Worm (Caenorhabditis elegans) whole organism, L4 larva: Measurements from ENCODE around the gene F58B4.5.
A peak's percentile ranks its signal among the peaks of the same experiment; 100 is the strongest.

Source experiments
- D1046.2 ChIP-seq: fragments of 200-800 bp; sonication (Bioruptor generic); IDR thresholded peaks from 2 replicates; pipeline ENCODE4 v1.3.6; 2022; ENCODE audit warnings: missing genetic modification characterization, missing compliant biosample characterization
- F37D6.2 ChIP-seq: sonication (generic microtip); optimal IDR thresholded peaks from 2 replicates; lab custom pipeline; 2016; ENCODE audit warnings: mild to moderate bottlenecking, missing genetic modification characterization, missing compliant biosample characterization
- F49E8.2 ChIP-seq: sonication (generic microtip); optimal IDR thresholded peaks from 2 replicates; lab custom pipeline; 2016; ENCODE audit warnings: missing compliant biosample characterization, mild to moderate bottlenecking, missing genetic modification characterization, borderline replicate concordance
- R02D3.7 ChIP-seq: fragments of 150-350 bp; sonication (generic microtip); optimal IDR thresholded peaks from 3 replicates; lab custom pipeline; 2014; ENCODE audit warnings: missing biosample characterization, missing genetic modification characterization
- T26A8.4 ChIP-seq: fragments of 200-800 bp; sonication (Bioruptor generic); IDR thresholded peaks from 2 replicates; pipeline ENCODE4 v1.3.6; 2022; ENCODE audit warnings: missing genetic modification characterization, missing compliant biosample characterization
- Y105C5A.15 ChIP-seq: fragments of 200-800 bp; sonication (Bioruptor generic); IDR thresholded peaks from 2 replicates; pipeline ENCODE4 v1.3.6; 2022; ENCODE audit warnings: missing genetic modification characterization, missing compliant biosample characterization
- Y48G9A.11 ChIP-seq: fragments of 200-800 bp; sonication (Bioruptor generic); IDR thresholded peaks from 2 replicates; pipeline ENCODE4 v1.3.6; 2022; ENCODE audit warnings: missing genetic modification reagents, missing genetic modification characterization, missing compliant biosample characterization
- Y5F2A.4 ChIP-seq: fragments of 200-800 bp; sonication (Bioruptor generic); optimal IDR thresholded peaks from 2 replicates; lab custom pipeline; 2018; ENCODE audit warnings: mild to moderate bottlenecking, missing genetic modification characterization, missing compliant biosample characterization
- ZK337.2 ChIP-seq: fragments of 200-800 bp; sonication (Bioruptor generic); IDR thresholded peaks from 2 replicates; pipeline ENCODE4 v1.3.6; 2022; ENCODE audit warnings: missing genetic modification reagents, missing genetic modification characterization, missing compliant biosample characterization
- ama-1 ChIP-seq: fragments of 150-350 bp; optimal IDR thresholded peaks from 2 replicates; lab custom pipeline; 2014; ENCODE audit warnings: inconsistent platforms, mixed read lengths
- ceh-20 ChIP-seq: fragments of 200-800 bp; sonication (Bioruptor generic); IDR thresholded peaks from 2 replicates; pipeline ENCODE4 v1.3.6; 2022; ENCODE audit warnings: missing genetic modification reagents, missing genetic modification characterization, missing compliant biosample characterization
- ceh-28 ChIP-seq: fragments of 150-350 bp; optimal IDR thresholded peaks from 2 replicates; lab custom pipeline; 2014; ENCODE audit warnings: missing biosample characterization, missing genetic modification reagents, missing genetic modification characterization
- ceh-82 ChIP-seq: sonication (generic microtip); optimal IDR thresholded peaks from 2 replicates; lab custom pipeline; 2017; ENCODE audit warnings: missing biosample characterization, missing genetic modification characterization
- ctbp-1 ChIP-seq: fragments of 200-800 bp; sonication (Bioruptor generic); IDR thresholded peaks from 2 replicates; pipeline ENCODE4 v1.3.6; 2022; ENCODE audit warnings: missing genetic modification reagents, missing genetic modification characterization, missing compliant biosample characterization
- daf-16 ChIP-seq, 3 experiments: sonication (generic microtip); optimal IDR thresholded peaks; 2 replicates each; lab custom pipeline; 2016 to 2017; ENCODE audit warnings: missing genetic modification characterization in 3 of 3, missing genetic modification reagents in 3 of 3, mild to moderate bottlenecking in 2 of 3, missing compliant biosample characterization in 2 of 3, missing biosample characterization in 1 of 3, moderate library complexity in 1 of 3
- daf-19 ChIP-seq: fragments of 200-800 bp; sonication (Bioruptor generic); conservative IDR thresholded peaks from 2 replicates; pipeline ENCODE4 v1.3.6; 2022; ENCODE audit warnings: missing genetic modification characterization, missing compliant biosample characterization
- dmd-6 ChIP-seq: fragments of 200-800 bp; sonication (Bioruptor generic); IDR thresholded peaks from 2 replicates; pipeline ENCODE4 v1.3.6; 2022; ENCODE audit warnings: missing genetic modification reagents, missing genetic modification characterization, missing compliant biosample characterization
- dmd-8 ChIP-seq: fragments of 200-800 bp; sonication (Bioruptor generic); IDR thresholded peaks from 2 replicates; pipeline ENCODE4 v1.3.6; 2022; ENCODE audit warnings: missing genetic modification characterization, missing compliant biosample characterization
- dmd-9 ChIP-seq: fragments of 200-800 bp; sonication (Bioruptor generic); IDR thresholded peaks from 2 replicates; pipeline ENCODE4 v1.3.6; 2022; ENCODE audit warnings: missing genetic modification reagents, missing genetic modification characterization, missing compliant biosample characterization
- dve-1 ChIP-seq: sonication (generic microtip); optimal IDR thresholded peaks from 2 replicates; lab custom pipeline; 2017; ENCODE audit warnings: antibody characterized with exemption, mild to moderate bottlenecking, missing genetic modification characterization, missing compliant biosample characterization; ENCODE audit not compliant: insufficient read depth
- egl-27 ChIP-seq: sonication (generic microtip); optimal IDR thresholded peaks from 3 replicates; lab custom pipeline; 2017; ENCODE audit warnings: missing biosample characterization, missing genetic modification reagents, missing genetic modification characterization
- fkh-10 ChIP-seq: fragments of 150-350 bp; optimal IDR thresholded peaks from 2 replicates; lab custom pipeline; 2014; ENCODE audit warnings: missing biosample characterization, missing genetic modification reagents, missing genetic modification characterization
- hlh-11 ChIP-seq: fragments of 200-800 bp; sonication (Bioruptor generic); optimal IDR thresholded peaks from 2 replicates; lab custom pipeline; 2018; ENCODE audit warnings: mild to moderate bottlenecking, missing genetic modification characterization, missing compliant biosample characterization
- hmg-1.1 ChIP-seq: fragments of 200-800 bp; sonication (Bioruptor generic); IDR thresholded peaks from 2 replicates; pipeline ENCODE4 v1.3.6; 2022; ENCODE audit warnings: missing genetic modification reagents, missing genetic modification characterization, missing compliant biosample characterization
- jun-1 ChIP-seq: fragments of 150-350 bp; optimal IDR thresholded peaks from 2 replicates; lab custom pipeline; 2014; ENCODE audit warnings: missing biosample characterization, missing genetic modification reagents, missing genetic modification characterization
- lim-7 ChIP-seq: fragments of 200-800 bp; sonication (Bioruptor generic); IDR thresholded peaks from 2 replicates; pipeline ENCODE4 v1.3.6; 2022; ENCODE audit warnings: missing genetic modification characterization, missing compliant biosample characterization
- lin-1 ChIP-seq: fragments of 200-800 bp; sonication (Bioruptor generic); IDR thresholded peaks from 2 replicates; pipeline ENCODE4 v1.3.6; 2022; ENCODE audit warnings: missing genetic modification reagents, missing genetic modification characterization, missing compliant biosample characterization
- madf-5 ChIP-seq, 2 experiments: fragments of 200-800 bp; sonication (Bioruptor generic); IDR thresholded peaks; 2 replicates each; pipeline ENCODE4 v1.3.6; 2022; ENCODE audit warnings: missing compliant biosample characterization in 2 of 2, missing genetic modification characterization in 2 of 2
- madf-9 ChIP-seq: fragments of 200-800 bp; sonication (Bioruptor generic); conservative IDR thresholded peaks from 2 replicates; pipeline ENCODE4 v1.3.6; 2022; ENCODE audit warnings: missing genetic modification reagents, missing genetic modification characterization, missing compliant biosample characterization
- mdl-1 ChIP-seq, 2 experiments: fragments of 150-350 bp in 1 of 2; sonication (generic microtip) in 1 of 2; optimal IDR thresholded peaks; 2 replicates each; lab custom pipeline; 2014 to 2017; ENCODE audit warnings: missing biosample characterization in 2 of 2, missing genetic modification characterization in 2 of 2
- mdt-29 ChIP-seq: fragments of 200-800 bp; sonication (Bioruptor generic); IDR thresholded peaks from 2 replicates; pipeline ENCODE4 v1.3.6; 2022; ENCODE audit warnings: missing genetic modification reagents, missing genetic modification characterization, missing compliant biosample characterization
- nhr-10 ChIP-seq: fragments of 150-350 bp; optimal IDR thresholded peaks from 2 replicates; lab custom pipeline; 2014; ENCODE audit warnings: missing biosample characterization, missing genetic modification characterization
- nhr-11 ChIP-seq: fragments of 150-350 bp; optimal IDR thresholded peaks from 2 replicates; lab custom pipeline; 2014; ENCODE audit warnings: missing biosample characterization, missing genetic modification characterization
- nhr-111 ChIP-seq: fragments of 200-800 bp; sonication (Bioruptor generic); optimal IDR thresholded peaks from 2 replicates; lab custom pipeline; 2018; ENCODE audit warnings: mild to moderate bottlenecking, missing genetic modification characterization, missing compliant biosample characterization
- nhr-25 ChIP-seq: sonication (generic microtip); optimal IDR thresholded peaks from 2 replicates; lab custom pipeline; 2017; ENCODE audit warnings: missing genetic modification characterization, mild to moderate bottlenecking, missing compliant biosample characterization, antibody characterized with exemption, moderate library complexity, borderline replicate concordance; ENCODE audit not compliant: insufficient read depth
- nhr-28 ChIP-seq: fragments of 150-350 bp; optimal IDR thresholded peaks from 2 replicates; lab custom pipeline; 2014; ENCODE audit warnings: missing biosample characterization, missing genetic modification characterization
- nhr-42 ChIP-seq: fragments of 200-800 bp; sonication (Bioruptor generic); IDR thresholded peaks from 2 replicates; pipeline ENCODE4 v1.3.6; 2022; ENCODE audit warnings: missing genetic modification characterization, missing compliant biosample characterization
- nhr-6 ChIP-seq: fragments of 150-350 bp; optimal IDR thresholded peaks from 2 replicates; lab custom pipeline; 2014; ENCODE audit warnings: missing biosample characterization, missing genetic modification characterization
- php-3 ChIP-seq: fragments of 200-800 bp; sonication (Bioruptor generic); IDR thresholded peaks from 2 replicates; pipeline ENCODE4 v1.3.6; 2022; ENCODE audit warnings: missing genetic modification reagents, missing genetic modification characterization, missing compliant biosample characterization
- pqm-1 ChIP-seq: sonication (generic microtip); optimal IDR thresholded peaks from 2 replicates; lab custom pipeline; 2017; ENCODE audit warnings: missing biosample characterization, missing genetic modification characterization
- rbr-2 ChIP-seq: sonication (generic microtip); optimal IDR thresholded peaks from 2 replicates; lab custom pipeline; 2016; ENCODE audit warnings: missing genotype, missing genetic modification characterization, missing compliant biosample characterization
- sdz-12 ChIP-seq: fragments of 200-800 bp; sonication (Bioruptor generic); optimal IDR thresholded peaks from 2 replicates; lab custom pipeline; 2018; ENCODE audit warnings: mild to moderate bottlenecking, missing genetic modification characterization, missing compliant biosample characterization
- spr-3 ChIP-seq: fragments of 200-800 bp; sonication (Bioruptor generic); optimal IDR thresholded peaks from 2 replicates; lab custom pipeline; 2018; ENCODE audit warnings: mild to moderate bottlenecking, missing genetic modification characterization, missing compliant biosample characterization
- tag-97 ChIP-seq: fragments of 200-800 bp; sonication (Bioruptor generic); IDR thresholded peaks from 2 replicates; pipeline ENCODE4 v1.3.6; 2022; ENCODE audit warnings: missing genetic modification characterization, missing compliant biosample characterization
- tra-1 ChIP-seq: fragments of 200-800 bp; sonication (Bioruptor generic); IDR thresholded peaks from 2 replicates; pipeline ENCODE4 v1.3.6; 2022; ENCODE audit warnings: missing genetic modification reagents, missing genetic modification characterization, missing compliant biosample characterization
- unc-130 ChIP-seq: sonication (generic microtip); optimal IDR thresholded peaks from 2 replicates; lab custom pipeline; 2016; ENCODE audit warnings: missing genetic modification reagents, missing genetic modification characterization, missing compliant biosample characterization
- unc-39 ChIP-seq: sonication (generic microtip); optimal IDR thresholded peaks from 2 replicates; lab custom pipeline; 2017; ENCODE audit warnings: missing biosample characterization, missing genetic modification characterization
- vab-7 ChIP-seq: fragments of 200-800 bp; sonication (Bioruptor generic); IDR thresholded peaks from 2 replicates; pipeline ENCODE4 v1.3.6; 2022; ENCODE audit warnings: missing genetic modification reagents, missing genetic modification characterization, missing compliant biosample characterization
- zip-11 ChIP-seq: fragments of 200-800 bp; sonication (Bioruptor generic); IDR thresholded peaks from 2 replicates; pipeline ENCODE4 v1.3.6; 2022; ENCODE audit warnings: missing genetic modification characterization, missing compliant biosample characterization
- ztf-11 ChIP-seq: fragments of 150-350 bp; optimal IDR thresholded peaks from 2 replicates; lab custom pipeline; 2014; ENCODE audit warnings: missing biosample characterization, missing genetic modification characterization

The F58B4.5 gene

DNA sequence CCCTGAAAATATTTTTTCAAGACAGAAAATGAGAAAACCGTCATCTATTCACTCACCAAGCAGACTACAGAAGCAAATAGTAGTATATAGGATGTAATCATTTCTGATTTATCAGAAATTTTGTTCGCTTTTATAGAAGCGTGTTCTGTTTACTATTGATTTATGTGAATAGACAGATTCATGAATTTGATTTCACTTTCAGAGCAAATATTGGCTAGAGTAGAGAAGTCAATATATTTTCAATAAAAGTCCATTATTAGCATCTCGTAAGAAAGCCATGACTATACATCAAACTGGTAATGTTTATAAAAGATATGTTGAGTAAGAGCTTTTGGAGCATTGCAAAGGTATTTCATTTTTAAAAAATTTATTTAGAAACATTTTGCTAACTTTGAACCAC lies 1.3 kb upstream of the F58B4.5 start, which contains the start of gene scvp-1:
Gene scvp-1, minus strand, starts transcription at position 101 of the 400 bp plus-strand sequence.
- TF ChIP-seq ama-1 (lab: Kevin White, UChicago): no peak
- no peak for TF ChIP-seq dmd-9 (GFP tag; lab: Robert Waterston, UW)
- no peak for TF ChIP-seq Y105C5A.15 (GFP tag; lab: Robert Waterston, UW)
- no peak for TF ChIP-seq D1046.2 (GFP tag; lab: Robert Waterston, UW)
- TF ChIP-seq ZK337.2 (GFP tag; lab: Robert Waterston, UW): no peak
- no peak for TF ChIP-seq Y5F2A.4
- no peak for TF ChIP-seq nhr-6 (tag; lab: Kevin White, UChicago)
- no peak for TF ChIP-seq Y48G9A.11 (GFP tag; lab: Robert Waterston, UW)
- no peak for TF ChIP-seq mdl-1 (tag; optimal IDR thresholded peaks at IDR 0.05; lab: Kevin White, UChicago)
- TF ChIP-seq rbr-2 (tag; lab: Kevin White, UChicago): no peak
- TF ChIP-seq daf-19 (GFP tag; lab: Robert Waterston, UW): no peak
- TF ChIP-seq dmd-8 (GFP tag; lab: Robert Waterston, UW): no peak
- no peak for TF ChIP-seq nhr-111 (GFP tag; lab: Kevin White, UChicago)
- TF ChIP-seq nhr-25 (tag; lab: Kevin White, UChicago): no peak
- no peak for TF ChIP-seq nhr-11
- TF ChIP-seq F37D6.2 (tag; lab: Kevin White, UChicago): no peak
- no peak for TF ChIP-seq dmd-6
- no peak for TF ChIP-seq spr-3 (GFP tag; lab: Kevin White, UChicago)
- TF ChIP-seq nhr-10 (tag; lab: Kevin White, UChicago): no peak
- TF ChIP-seq R02D3.7 (tag; lab: Kevin White, UChicago): no peak

ce11 chrV:10936681-10937080 lies 4.2 kb downstream of the F58B4.5 start, which contains the start of gene F17C11.12:
Gene F17C11.12 (minus strand): TSS chrV:10936920.
- TF ChIP-seq php-3 (GFP tag; lab: Robert Waterston, UW) (peak; percentile 89), daf-19 (GFP tag; lab: Robert Waterston, UW) (no peak), ceh-28 (tag; lab: Kevin White, UChicago) (no peak), tra-1 (GFP tag; lab: Robert Waterston, UW) (no peak), R02D3.7 (tag; lab: Kevin White, UChicago) (no peak), nhr-28 (tag; lab: Kevin White, UChicago) (peak; percentile 84), hlh-11 (tag; lab: Kevin White, UChicago) (peak; percentile 42), pqm-1 (tag; lab: Kevin White, UChicago) (peak; percentile 89), sdz-12 (no peak), lim-7 (GFP tag; lab: Robert Waterston, UW) (no peak), ceh-82 (tag; lab: Kevin White, UChicago) (no peak), ceh-20 (GFP tag; lab: Robert Waterston, UW) (no peak), unc-130 (GFP tag; lab: Kevin White, UChicago) (no peak), T26A8.4 (GFP tag; lab: Robert Waterston, UW) (no peak), tag-97 (GFP tag; lab: Robert Waterston, UW) (no peak), rbr-2 (tag; lab: Kevin White, UChicago) (no peak), dve-1 (tag; lab: Kevin White, UChicago) (peak; percentile 74), dmd-8 (GFP tag; lab: Robert Waterston, UW) (no peak), nhr-10 (tag; lab: Kevin White, UChicago) (peak; percentile 3), F49E8.2 (tag; lab: Kevin White, UChicago) (no peak), nhr-42 (GFP tag; lab: Robert Waterston, UW) (no peak), unc-39 (tag; lab: Kevin White, UChicago) (no peak), ztf-11 (tag; lab: Kevin White, UChicago) (no peak), lin-1 (GFP tag; lab: Robert Waterston, UW) (no peak), egl-27 (tag; lab: Kevin White, UChicago) (no peak), madf-9 (no peak), mdt-29 (GFP tag; lab: Robert Waterston, UW) (no peak), fkh-10 (GFP tag; lab: Kevin White, UChicago) (no peak), ZK337.2 (GFP tag; lab: Robert Waterston, UW) (no peak), dmd-6 (peak; percentile 59), jun-1 (tag; lab: Kevin White, UChicago) (no peak), ctbp-1 (GFP tag; lab: Robert Waterston, UW) (no peak), vab-7 (GFP tag; lab: Robert Waterston, UW) (no peak), madf-5 (GFP tag; IDR thresholded peaks at IDR 0.05; lab: Robert Waterston, UW) (no peak), daf-16 (GFP tag; optimal IDR thresholded peaks at IDR 0.05; lab: Kevin White, UChicago) (no peak), daf-16 (tag; optimal IDR thresholded peaks at IDR 0.05; lab: Kevin White, UChicago) (peak; percentile 52), hmg-1.1 (GFP tag; lab: Robert Waterston, UW) (no peak), zip-11 (no peak)
